Fruit fly (Drosophila melanogaster): ENCODE data around the gene Faf2.

Gene Faf2

DNA sequence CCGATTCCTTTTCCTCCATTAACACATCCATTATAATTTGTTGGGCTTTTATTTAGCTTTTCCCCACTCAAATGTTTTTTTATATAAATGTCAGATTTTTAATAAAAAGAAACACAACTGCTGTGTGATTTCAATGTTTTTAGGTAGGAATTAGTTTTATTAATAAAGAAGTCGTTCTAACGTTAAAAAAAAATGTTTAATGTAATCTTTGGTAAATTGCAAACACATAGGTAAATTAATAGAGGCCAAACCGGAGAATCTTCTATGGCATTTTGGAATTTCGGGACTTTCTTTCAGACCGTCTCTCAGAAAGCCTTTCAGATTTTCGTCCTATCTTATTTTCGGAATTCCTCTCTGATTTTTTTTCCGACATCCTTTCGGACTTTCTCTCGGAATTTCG is 35.3 kb downstream of the Faf2 start, which contains the start of gene CG43339:
CG43339 (minus strand) TSS at position 101 of the 400 bp plus-strand sequence.
- TF ChIP-seq CG2712 (tag; optimal IDR thresholded peaks at IDR 0.05) (no peak), br (optimal IDR thresholded peaks at IDR 0.05) (no peak), MBD-R2 (GFP tag; IDR thresholded peaks at IDR 0.05) (no peak), Ets65A (GFP tag) (no peak), Hmr (GFP tag; optimal IDR thresholded peaks at IDR 0.05) (no peak), CG17328 (GFP tag; IDR thresholded peaks at IDR 0.05) (no peak), CrebB (tag; optimal IDR thresholded peaks at IDR 0.05) (no peak), Sox100B (GFP tag; optimal IDR thresholded peaks at IDR 0.05) (no peak), Dref (GFP tag; IDR thresholded peaks at IDR 0.05) (no peak), CG9437 (GFP tag; optimal IDR thresholded peaks at IDR 0.05) (no peak), CG6854 (GFP tag; optimal IDR thresholded peaks at IDR 0.05) (no peak), CG30431 (GFP tag; optimal IDR thresholded peaks at IDR 0.05) (no peak)

DNA sequence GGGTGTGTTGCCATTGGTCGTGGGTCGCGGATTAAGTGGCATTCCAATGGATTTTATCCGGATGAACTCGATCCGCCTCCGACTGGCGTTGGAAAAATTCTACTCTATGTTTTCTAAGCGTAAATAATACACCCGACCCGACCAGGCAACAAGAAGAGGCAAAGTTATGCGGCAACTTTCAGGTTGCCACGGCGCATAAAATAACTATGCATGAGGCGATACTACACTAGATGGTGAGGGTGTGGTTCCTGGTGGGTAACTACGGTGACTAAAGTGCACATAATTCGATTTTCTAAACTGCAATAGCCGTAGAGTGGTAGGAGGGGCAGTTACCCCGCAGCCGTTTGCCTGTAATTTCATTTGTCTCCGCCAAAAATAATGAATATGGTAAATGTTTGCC is 37.3 kb downstream of the Faf2 start, which contains the start of gene CG43338:
CG43338 (minus strand) TSS at position 101 of the 400 bp plus-strand sequence.
- TF ChIP-seq CG16863 (GFP tag; optimal IDR thresholded peaks at IDR 0.05): no peak
- TF ChIP-seq p53 (GFP tag; optimal IDR thresholded peaks at IDR 0.05): no peak
- no peak for TF ChIP-seq CG7271 (tag; optimal IDR thresholded peaks at IDR 0.05)
- no peak for TF ChIP-seq yki (optimal IDR thresholded peaks at IDR 0.05)

DNA sequence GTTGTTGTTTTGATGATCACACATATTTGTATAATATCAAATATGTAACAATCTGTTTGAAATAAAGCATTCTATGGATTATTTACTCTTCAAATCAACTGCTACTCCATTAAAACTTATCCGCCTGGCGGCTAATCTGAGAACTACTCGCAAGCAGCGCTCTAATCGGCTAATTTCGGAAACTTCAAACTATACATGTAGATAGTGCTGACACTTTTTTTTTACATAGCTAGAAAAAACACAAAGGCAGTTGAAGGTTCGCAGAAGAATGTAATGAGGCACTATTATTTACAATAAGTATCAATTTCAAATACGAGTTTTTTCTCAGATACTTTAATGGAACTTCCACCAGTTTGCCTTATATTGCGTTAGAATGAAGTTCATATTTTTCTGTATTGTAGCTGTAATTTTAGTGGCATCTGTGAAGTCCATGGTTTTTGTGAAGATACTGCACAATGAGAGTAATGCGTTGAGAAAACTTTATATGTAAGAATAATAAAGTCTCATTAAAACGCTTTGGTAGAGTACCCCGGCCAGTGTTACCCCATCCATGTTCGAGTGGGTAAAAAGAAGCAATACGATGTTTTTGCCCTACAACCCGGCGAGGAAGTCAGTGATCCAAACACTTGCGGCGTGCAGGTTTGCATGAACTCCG is 42.4 kb downstream of the Faf2 start:
- TF ChIP-seq Hmr (GFP tag; optimal IDR thresholded peaks at IDR 0.05) (peak; percentile 61), stwl (tag; optimal IDR thresholded peaks at IDR 0.05) (peak; percentile 96), CG13296 (GFP tag; optimal IDR thresholded peaks at IDR 0.05) (no peak), HLH3B (GFP tag; IDR thresholded peaks at IDR 0.05) (peak; percentile 28; the same call in 1 of the 2 replicates), yki (optimal IDR thresholded peaks at IDR 0.05) (no peak), repo (GFP tag; optimal IDR thresholded peaks at IDR 0.05) (peak; percentile 45), CG4820 (GFP tag; optimal IDR thresholded peaks at IDR 0.05) (peak; percentile 39), cas (GFP tag; IDR thresholded peaks at IDR 0.05) (no peak), CG9609 (GFP tag; optimal IDR thresholded peaks at IDR 0.05) (peak; percentile 29), Asciz (GFP tag; optimal IDR thresholded peaks at IDR 0.05) (no peak), lab (GFP tag; optimal IDR thresholded peaks at IDR 0.05) (peak; percentile 9), luna (GFP tag; optimal IDR thresholded peaks at IDR 0.05) (no peak), B-H2 (GFP tag; optimal IDR thresholded peaks at IDR 0.05) (no peak), CG10565 (GFP tag; optimal IDR thresholded peaks at IDR 0.05) (no peak), Dek (tag; optimal IDR thresholded peaks at IDR 0.05) (peak; percentile 8), dan (GFP tag; IDR thresholded peaks at IDR 0.05) (no peak), lmd (GFP tag; IDR thresholded peaks at IDR 0.05) (peak; percentile 42; the same call in 1 of the 2 replicates), CG11456 (GFP tag; IDR thresholded peaks at IDR 0.05) (peak; percentile 90), CG4360 (GFP tag; IDR thresholded peaks at IDR 0.05) (no peak), toy (GFP tag; IDR thresholded peaks at IDR 0.05) (no peak), CG9932 (GFP tag; IDR thresholded peaks at IDR 0.05) (peak; percentile 73), grn (GFP tag; optimal IDR thresholded peaks at IDR 0.05) (no peak), CG1603 (tag; optimal IDR thresholded peaks at IDR 0.05) (no peak), Atf3 (GFP tag; optimal IDR thresholded peaks at IDR 0.05) (no peak), unc-4 (GFP tag; IDR thresholded peaks at IDR 0.05; ENCODE audit: partially characterized antibody) (no peak), gro (GFP tag; optimal IDR thresholded peaks at IDR 0.05) (no peak), vfl (GFP tag; optimal IDR thresholded peaks at IDR 0.05) (no peak), ind (GFP tag; optimal IDR thresholded peaks at IDR 0.05) (peak; percentile 42), Dfd (GFP tag; optimal IDR thresholded peaks at IDR 0.05) (no peak), btn (GFP tag; optimal IDR thresholded peaks at IDR 0.05) (peak; percentile 30), Ptx1 (GFP tag; IDR thresholded peaks at IDR 0.05) (peak; percentile 61), scrt (GFP tag; optimal IDR thresholded peaks at IDR 0.05) (no peak), C15 (GFP tag; IDR thresholded peaks at IDR 0.05) (no peak), nom (GFP tag; optimal IDR thresholded peaks at IDR 0.05) (no peak), pho (GFP tag; optimal IDR thresholded peaks at IDR 0.05) (no peak)
